Worm (Caenorhabditis elegans) whole organism, young adult: Measurements from ENCODE around the gene nlp-1.

Source experiments
- B0336.3 ChIP-seq: fragments of 200-800 bp; sonication (Bioruptor generic); IDR thresholded peaks from 2 replicates; pipeline ENCODE4 v1.3.6; 2022; ENCODE audit warnings: missing genetic modification characterization, missing compliant biosample characterization
- F39B2.1 ChIP-seq: fragments of 200-800 bp; sonication (Bioruptor generic); IDR thresholded peaks from 2 replicates; pipeline ENCODE4 v1.3.6; 2022; ENCODE audit warnings: missing genetic modification reagents, missing genetic modification characterization, missing compliant biosample characterization
- F55B11.4 ChIP-seq: sonication (generic microtip); optimal IDR thresholded peaks from 2 replicates; lab custom pipeline; 2016; ENCODE audit warnings: missing compliant biosample characterization, missing genetic modification characterization, borderline replicate concordance; ENCODE audit not compliant: insufficient read depth
- F57A8.1 ChIP-seq: fragments of 200-800 bp; sonication (Bioruptor generic); optimal IDR thresholded peaks from 2 replicates; lab custom pipeline; 2018; ENCODE audit warnings: mild to moderate bottlenecking, missing genetic modification characterization, moderate library complexity, missing compliant biosample characterization
- K11D2.4 ChIP-seq: fragments of 200-800 bp; sonication (Bioruptor generic); IDR thresholded peaks from 2 replicates; pipeline ENCODE4 v1.3.6; 2022; ENCODE audit warnings: missing genetic modification reagents, missing genetic modification characterization, missing compliant biosample characterization
- K12H6.12 ChIP-seq: fragments of 200-800 bp; sonication (Bioruptor generic); optimal IDR thresholded peaks from 2 replicates; lab custom pipeline; 2018; ENCODE audit warnings: mild to moderate bottlenecking, missing genetic modification characterization, missing compliant biosample characterization
- ZK185.1 ChIP-seq: sonication (generic microtip); optimal IDR thresholded peaks from 2 replicates; lab custom pipeline; 2016; ENCODE audit warnings: mild to moderate bottlenecking, missing genetic modification characterization, missing compliant biosample characterization; ENCODE audit not compliant: poor library complexity, severe bottlenecking
- akir-1 ChIP-seq: fragments of 200-800 bp; sonication (Bioruptor generic); optimal IDR thresholded peaks from 2 replicates; lab custom pipeline; 2018; ENCODE audit warnings: mild to moderate bottlenecking, missing genetic modification characterization, moderate library complexity, missing compliant biosample characterization
- ama-1 ChIP-seq, 3 experiments: fragments of 150-350 bp in 1 of 3; sonication (generic microtip) in 2 of 3; optimal IDR thresholded peaks; 2 replicates each; lab custom pipeline; 2014 to 2018; ENCODE audit warnings: missing biosample characterization in 2 of 3, missing genetic modification characterization in 2 of 3, missing genetic modification reagents in 2 of 3
- aptf-2 ChIP-seq: fragments of 200-800 bp; sonication (Bioruptor generic); conservative IDR thresholded peaks from 2 replicates; pipeline ENCODE4 v1.3.6; 2022; ENCODE audit warnings: missing genetic modification reagents, missing genetic modification characterization, missing compliant biosample characterization
- bed-2 ChIP-seq: fragments of 200-800 bp; sonication (Bioruptor generic); IDR thresholded peaks from 2 replicates; pipeline ENCODE4 v1.3.6; 2022; ENCODE audit warnings: missing genetic modification reagents, missing genetic modification characterization, missing compliant biosample characterization
- cebp-1 ChIP-seq, 2 experiments: fragments of 200-800 bp in 1 of 2; sonication (Bioruptor generic) in 1 of 2; sonication (generic microtip) in 1 of 2; IDR thresholded peaks in 1 of 2; optimal IDR thresholded peaks in 1 of 2; 2 replicates each; pipeline versions ENCODE4 v1.3.6 to Lab custom; 2017 to 2022; ENCODE audit warnings: missing compliant biosample characterization in 2 of 2, missing genetic modification characterization in 2 of 2, mild to moderate bottlenecking in 1 of 2, missing genetic modification reagents in 1 of 2, moderate library complexity in 1 of 2
- ceh-27 ChIP-seq: fragments of 200-800 bp; sonication (Bioruptor generic); optimal IDR thresholded peaks from 2 replicates; lab custom pipeline; 2018; ENCODE audit warnings: mild to moderate bottlenecking, missing genetic modification characterization, moderate library complexity, missing compliant biosample characterization
- chd-7 ChIP-seq: sonication (generic microtip); optimal IDR thresholded peaks from 2 replicates; lab custom pipeline; 2016; ENCODE audit warnings: mild to moderate bottlenecking, missing genetic modification characterization, moderate library complexity, missing compliant biosample characterization
- dox-1 ChIP-seq: fragments of 200-800 bp; sonication (Bioruptor generic); IDR thresholded peaks from 2 replicates; pipeline ENCODE4 v1.3.6; 2022; ENCODE audit warnings: missing genetic modification reagents, missing genetic modification characterization, missing compliant biosample characterization
- efl-1 ChIP-seq: fragments of 150-350 bp; optimal IDR thresholded peaks from 2 replicates; lab custom pipeline; 2014; ENCODE audit warnings: missing biosample characterization, missing genetic modification reagents, missing genetic modification characterization
- gei-17 ChIP-seq: fragments of 200-800 bp; sonication (Bioruptor generic); optimal IDR thresholded peaks from 2 replicates; lab custom pipeline; 2018; ENCODE audit warnings: mild to moderate bottlenecking, missing genetic modification characterization, missing compliant biosample characterization
- lin-35 ChIP-seq, 3 experiments: fragments of 150-350 bp in 2 of 3; sonication (generic microtip) in 1 of 3; optimal IDR thresholded peaks; 2 replicates each; lab custom pipeline; 2014 to 2018; ENCODE audit warnings: missing biosample characterization in 3 of 3, missing genetic modification characterization in 3 of 3, missing genetic modification reagents in 3 of 3
- lir-1 ChIP-seq: fragments of 200-800 bp; sonication (Bioruptor generic); conservative IDR thresholded peaks from 2 replicates; pipeline ENCODE4 v1.3.6; 2022; ENCODE audit warnings: missing genetic modification reagents, missing genetic modification characterization, missing compliant biosample characterization
- madf-10 ChIP-seq: sonication (generic microtip); optimal IDR thresholded peaks from 2 replicates; lab custom pipeline; 2016; ENCODE audit warnings: mild to moderate bottlenecking, missing genetic modification characterization, missing compliant biosample characterization
- madf-8 ChIP-seq: fragments of 200-800 bp; sonication (Bioruptor generic); conservative IDR thresholded peaks from 2 replicates; pipeline ENCODE4 v1.3.6; 2022; ENCODE audit warnings: missing genetic modification reagents, missing genetic modification characterization, missing compliant biosample characterization
- mcd-1 ChIP-seq: fragments of 200-800 bp; sonication (Bioruptor generic); IDR thresholded peaks from 2 replicates; pipeline ENCODE4 v1.3.6; 2022; ENCODE audit warnings: missing genetic modification reagents, missing genetic modification characterization, missing compliant biosample characterization
- mes-4 ChIP-seq: sonication (generic microtip); optimal IDR thresholded peaks from 2 replicates; lab custom pipeline; 2016; ENCODE audit warnings: missing genotype, missing genetic modification characterization, missing compliant biosample characterization
- mxl-1 ChIP-seq: sonication (generic microtip); optimal IDR thresholded peaks from 2 replicates; lab custom pipeline; 2016; ENCODE audit warnings: missing genetic modification characterization, missing compliant biosample characterization
- nhr-80 ChIP-seq: sonication (generic microtip); optimal IDR thresholded peaks from 2 replicates; lab custom pipeline; 2016; ENCODE audit warnings: missing genetic modification characterization, missing compliant biosample characterization
- sdz-38 ChIP-seq: sonication (generic microtip); optimal IDR thresholded peaks from 2 replicates; lab custom pipeline; 2016; ENCODE audit warnings: missing genotype, missing genetic modification characterization, missing compliant biosample characterization
- sea-2 ChIP-seq: fragments of 200-800 bp; sonication (Bioruptor generic); IDR thresholded peaks from 2 replicates; pipeline ENCODE4 v1.3.6; 2022; ENCODE audit warnings: missing genetic modification characterization, missing compliant biosample characterization
- somi-1 ChIP-seq: fragments of 200-800 bp; sonication (Bioruptor generic); optimal IDR thresholded peaks from 2 replicates; lab custom pipeline; 2018; ENCODE audit warnings: mild to moderate bottlenecking, missing genetic modification characterization, missing compliant biosample characterization
- sptf-2 ChIP-seq: fragments of 200-800 bp; sonication (Bioruptor generic); optimal IDR thresholded peaks from 2 replicates; lab custom pipeline; 2018; ENCODE audit warnings: mild to moderate bottlenecking, missing genetic modification characterization, missing compliant biosample characterization
- zfh-2 ChIP-seq: fragments of 200-800 bp; sonication (Bioruptor generic); conservative IDR thresholded peaks from 2 replicates; pipeline ENCODE4 v1.3.6; 2022; ENCODE audit warnings: missing genetic modification reagents, missing genetic modification characterization, missing compliant biosample characterization
- ztf-25 ChIP-seq: fragments of 200-800 bp; sonication (Bioruptor generic); IDR thresholded peaks from 2 replicates; pipeline ENCODE4 v1.3.6; 2022; ENCODE audit warnings: missing genetic modification reagents, missing genetic modification characterization, missing compliant biosample characterization
- ztf-6 ChIP-seq: fragments of 200-800 bp; sonication (Bioruptor generic); IDR thresholded peaks from 2 replicates; pipeline ENCODE4 v1.3.6; 2022; ENCODE audit warnings: missing genetic modification reagents, missing genetic modification characterization, missing compliant biosample characterization

Gene nlp-1

DNA sequence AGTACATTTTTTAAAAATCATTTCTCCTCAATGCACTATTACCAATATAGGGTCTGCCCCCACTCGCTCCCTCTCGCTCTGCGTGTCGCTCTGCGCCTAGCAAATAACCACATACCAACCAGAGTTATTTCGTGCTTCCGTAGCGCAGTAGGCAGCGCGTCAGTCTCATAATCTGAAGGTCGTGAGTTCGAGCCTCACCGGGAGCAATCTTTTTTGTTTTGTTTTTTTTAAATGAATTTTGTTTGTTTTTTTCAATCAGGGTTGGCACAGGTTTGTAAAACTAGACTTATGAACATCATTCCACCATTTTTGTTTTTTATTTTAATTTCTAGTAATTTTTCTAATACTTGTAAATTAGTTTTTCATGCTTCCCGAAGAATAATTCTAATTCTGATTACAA, 29.8 kb upstream of the nlp-1 start (continued):
- 0 out of 2 replicates have a peak, but pooled peaks have one; percentile 34 for TF ChIP-seq sea-2 (GFP tag; lab: Robert Waterston, UW)
- peak; percentile 16 for TF ChIP-seq nhr-80 (tag; lab: Kevin White, UChicago)
- TF ChIP-seq F57A8.1, result no peak
- TF ChIP-seq dox-1, result peak; percentile 89
- peak; percentile 48 for TF ChIP-seq mes-4 (tag; lab: Kevin White, UChicago)
- TF ChIP-seq sdz-38 (tag; lab: Kevin White, UChicago), result no peak
- peak in 1 of 3 experiments; percentile 69 for TF ChIP-seq lin-35 (GFP tag; optimal IDR thresholded peaks at IDR 0.05; lab: Kevin White, UChicago)
- TF ChIP-seq ztf-25 (GFP tag; lab: Robert Waterston, UW), result 0 out of 2 replicates have a peak, but pooled peaks have one; percentile 73
- peak; percentile 63 for TF ChIP-seq gei-17 (GFP tag; lab: Kevin White, UChicago)
- peak; percentile 57; the same call in 1 of the 2 replicates for TF ChIP-seq aptf-2 (GFP tag; lab: Robert Waterston, UW)
- TF ChIP-seq madf-8 (GFP tag; lab: Robert Waterston, UW), result 0 out of 2 replicates have a peak, but pooled peaks have one; percentile 27

DNA sequence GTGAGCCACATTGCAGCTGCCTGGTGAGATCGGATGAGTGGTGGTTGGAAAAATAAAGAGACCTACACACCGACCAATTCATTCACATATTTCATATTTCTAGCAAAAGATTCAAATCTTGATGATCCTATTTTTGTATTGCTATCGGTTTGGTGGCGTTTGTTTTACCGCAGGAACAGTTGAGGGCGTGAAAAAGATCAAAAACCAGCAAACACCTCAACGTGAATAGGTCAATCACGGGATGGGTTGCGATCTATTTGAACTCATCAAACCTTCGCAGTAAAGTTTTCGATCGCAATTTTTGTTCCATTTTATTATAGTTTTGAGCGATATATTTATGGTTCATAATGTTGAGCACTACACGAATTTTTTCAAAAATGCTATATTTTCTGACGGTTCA, 25.5 kb upstream of the nlp-1 start:
- no peak for TF ChIP-seq mes-4 (tag; lab: Kevin White, UChicago)

DNA sequence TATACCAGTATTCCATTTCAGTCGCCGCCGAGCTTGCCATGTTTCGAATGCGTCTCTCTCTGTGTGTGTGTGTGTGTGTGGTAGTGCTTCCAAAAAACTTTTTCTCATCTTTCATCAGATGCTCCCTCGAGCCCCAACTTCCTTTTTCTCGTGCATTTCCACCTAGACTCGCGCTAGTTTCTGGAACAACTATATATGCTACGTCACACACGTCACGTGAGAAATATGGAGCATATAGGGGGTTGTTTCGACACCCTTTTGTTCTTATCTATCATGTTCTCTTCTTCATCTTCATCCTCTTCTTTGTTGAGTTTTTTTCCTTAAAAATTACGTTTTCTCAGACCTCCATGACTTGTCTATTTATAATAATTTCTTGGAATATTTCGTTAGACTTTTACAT, 22.1 kb upstream of the nlp-1 start:
- TF ChIP-seq aptf-2 (GFP tag; lab: Robert Waterston, UW) (no peak), cebp-1 (GFP tag; IDR thresholded peaks at IDR 0.05; lab: Robert Waterston, UW) (no peak), cebp-1 (tag; optimal IDR thresholded peaks at IDR 0.05; lab: Kevin White, UChicago) (peak; percentile 28)

DNA sequence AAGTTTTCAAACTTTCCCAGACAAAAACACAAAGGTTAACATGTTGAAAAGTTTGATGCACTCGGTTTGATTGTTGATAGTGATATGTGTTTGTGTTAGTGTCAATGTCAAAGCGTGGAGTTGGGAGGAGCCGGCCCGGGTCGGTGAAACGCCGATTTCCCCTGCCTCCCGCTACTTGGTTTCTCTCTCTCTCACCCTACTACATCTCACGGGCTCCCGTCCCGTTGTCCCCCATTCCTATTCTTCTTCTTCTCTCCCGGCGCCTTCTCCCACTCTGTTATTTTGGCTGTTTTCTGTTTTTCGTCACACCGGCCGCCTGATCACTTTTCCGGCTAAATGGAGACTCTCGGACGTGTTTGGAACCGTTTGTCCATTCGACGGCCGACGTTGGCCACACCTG, 21.1 kb upstream of the nlp-1 start:
- peak; percentile 70 for TF ChIP-seq zfh-2 (GFP tag; lab: Robert Waterston, UW)
- no peak for TF ChIP-seq akir-1 (GFP tag; lab: Kevin White, UChicago)
- TF ChIP-seq, all 124 proteins: peak for 1

DNA sequence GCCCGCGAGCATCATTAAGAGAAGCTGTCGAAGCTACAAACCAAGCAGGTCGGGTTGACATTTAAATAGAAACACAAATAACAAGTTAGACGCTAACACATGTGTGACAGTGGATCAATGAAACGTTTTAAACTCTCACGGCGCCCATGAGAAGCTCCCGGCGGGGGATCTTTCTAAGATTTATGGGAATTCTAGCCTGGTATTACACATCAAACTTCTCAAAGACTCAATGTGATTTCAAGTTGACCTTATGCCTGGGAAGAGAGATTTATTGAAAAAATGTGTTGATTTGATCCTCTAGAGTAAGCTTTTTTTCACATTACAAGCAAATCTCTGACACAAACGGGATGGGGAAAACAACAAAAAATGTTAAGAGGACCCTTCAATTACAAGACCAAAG, 17.6 kb upstream of the nlp-1 start:
- TF ChIP-seq somi-1 (GFP tag; lab: Kevin White, UChicago), result no peak
- TF ChIP-seq ceh-27 (GFP tag; lab: Kevin White, UChicago), result no peak
- TF ChIP-seq madf-10 (tag; lab: Kevin White, UChicago), result no peak
- no peak for TF ChIP-seq F39B2.1 (GFP tag; lab: Robert Waterston, UW)
- no peak for TF ChIP-seq efl-1
- TF ChIP-seq sptf-2 (GFP tag; lab: Kevin White, UChicago), result no peak
- no peak for TF ChIP-seq mcd-1 (GFP tag; lab: Robert Waterston, UW)
- no peak for TF ChIP-seq ztf-25 (GFP tag; lab: Robert Waterston, UW)
- TF ChIP-seq ztf-6 (GFP tag; lab: Robert Waterston, UW), result no peak
- no peak for TF ChIP-seq lir-1 (GFP tag; lab: Robert Waterston, UW)
- no peak for TF ChIP-seq F55B11.4 (tag; lab: Kevin White, UChicago)
- TF ChIP-seq nhr-80 (tag; lab: Kevin White, UChicago), result no peak
- no peak for TF ChIP-seq chd-7

DNA sequence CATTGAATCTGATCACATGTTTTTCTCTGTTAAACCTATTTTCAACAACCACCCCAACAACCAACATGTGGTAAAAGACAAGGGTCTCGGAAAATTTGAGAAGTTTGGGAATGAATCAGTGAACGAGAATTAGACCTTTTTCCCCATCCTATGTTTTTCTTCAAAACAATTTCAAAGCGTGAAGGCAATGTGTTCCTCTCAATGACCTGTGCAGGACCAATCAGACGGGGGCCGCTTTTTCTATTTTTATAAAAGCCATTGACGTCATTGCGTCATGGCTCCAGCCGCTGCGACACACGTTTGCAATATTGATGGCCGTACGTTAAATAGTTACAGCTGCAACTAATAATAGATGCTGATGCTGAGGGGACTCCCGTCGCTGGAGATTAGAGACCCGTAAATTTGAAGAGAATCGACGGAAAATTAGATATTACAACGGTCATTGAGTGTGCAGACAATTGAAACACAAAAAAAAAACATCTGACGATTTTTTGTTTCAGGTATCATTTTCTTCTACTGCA, 15.7 kb upstream of the nlp-1 start:
- TF ChIP-seq ama-1 (optimal IDR thresholded peaks at IDR 0.05; lab: Kevin White, UChicago), result no peak
- TF ChIP-seq ama-1 (GFP tag; optimal IDR thresholded peaks at IDR 0.05; lab: Kevin White, UChicago), result no peak
- TF ChIP-seq mxl-1 (tag; lab: Kevin White, UChicago), result no peak
- no peak for TF ChIP-seq bed-2 (GFP tag; lab: Robert Waterston, UW)
- TF ChIP-seq F55B11.4 (tag; lab: Kevin White, UChicago), result no peak
- TF ChIP-seq B0336.3 (GFP tag; lab: Robert Waterston, UW), result no peak
- TF ChIP-seq K11D2.4 (GFP tag; lab: Robert Waterston, UW), result 0 out of 2 replicates have a peak, but pooled peaks have one; percentile 13
- no peak for TF ChIP-seq ztf-6 (GFP tag; lab: Robert Waterston, UW)
- TF ChIP-seq ZK185.1, result no peak
- peak; percentile 27 for TF ChIP-seq K12H6.12 (tag; lab: Kevin White, UChicago)
- TF ChIP-seq, all 124 proteins: peak for 2
